Worm (Caenorhabditis elegans): Measurements from ENCODE around the gene F12A10.6.

Gene F12A10.6

DNA sequence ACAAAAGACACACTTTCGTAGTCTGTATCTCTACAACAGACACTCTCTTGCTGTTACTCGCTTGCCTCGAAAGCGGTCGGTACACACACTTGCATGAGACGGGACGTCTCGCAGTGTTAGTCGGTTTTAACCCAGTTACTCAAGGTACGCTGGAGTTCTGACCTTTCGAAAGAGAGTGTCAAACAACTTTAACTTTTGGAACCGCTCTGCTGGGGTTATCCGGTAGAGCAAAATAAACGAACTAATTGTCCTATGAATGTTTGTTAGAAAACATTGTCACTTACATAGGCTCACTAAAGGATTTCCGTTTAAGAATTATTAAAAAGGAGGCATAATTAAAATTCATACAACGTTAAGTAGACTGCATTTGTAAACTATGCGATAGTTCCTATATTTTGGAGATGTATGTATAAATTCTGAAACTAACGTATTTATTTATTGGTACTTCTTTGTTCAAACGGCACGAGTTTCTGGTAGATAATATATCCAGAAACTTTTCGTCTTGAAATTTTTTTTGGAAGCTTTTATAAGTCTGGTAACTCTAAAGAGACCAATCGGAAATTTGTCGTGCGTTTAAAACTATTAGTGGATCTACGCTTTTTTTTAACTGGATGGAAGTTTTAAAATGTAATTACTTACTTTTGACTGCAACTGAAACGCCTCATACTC, 49.3 kb upstream of the F12A10.6 start (continued):
- TF ChIP-seq F22D6.2 (tag; optimal IDR thresholded peaks at IDR 0.05) (peak; percentile 84), sea-2 (GFP tag; IDR thresholded peaks at IDR 0.05) (peak; percentile 77; the same call in 1 of the 2 replicates), Y53G8AR.9 (GFP tag; conservative IDR thresholded peaks at IDR 0.05) (peak; percentile 95), C17E4.6 (GFP tag; IDR thresholded peaks at IDR 0.05) (peak; percentile 85), bed-1 (GFP tag; IDR thresholded peaks at IDR 0.05) (0 out of 2 replicates have a peak, but pooled peaks have one; percentile 47), nfya-1 (tag; optimal IDR thresholded peaks at IDR 0.05; ENCODE audit: borderline replicate concordance, insufficient read depth) (no peak), B0336.3 (GFP tag; IDR thresholded peaks at IDR 0.05) (peak; percentile 98), F52B5.7 (tag; optimal IDR thresholded peaks at IDR 0.05) (peak; percentile 96), madf-3 (GFP tag; IDR thresholded peaks at IDR 0.05) (no peak; the same call in none of the 2 replicates), fkh-3 (tag; optimal IDR thresholded peaks at IDR 0.05) (peak; percentile 82), lir-1 (GFP tag; conservative IDR thresholded peaks at IDR 0.05) (peak; percentile 89), cebp-2 (GFP tag; IDR thresholded peaks at IDR 0.05) (peak; percentile 83; the same call in 1 of the 2 replicates), snpc-1.3 (tag; optimal IDR thresholded peaks at IDR 0.05; ENCODE audit: insufficient read depth) (peak; percentile 77), K12H6.12 (tag; optimal IDR thresholded peaks at IDR 0.05) (peak; percentile 98), ceh-91 (GFP tag; IDR thresholded peaks at IDR 0.05) (peak; percentile 48; the same call in 1 of the 2 replicates), F10E7.11 (tag; optimal IDR thresholded peaks at IDR 0.05) (peak; percentile 95), hmg-1.2 (GFP tag; IDR thresholded peaks at IDR 0.05) (peak; percentile 90), ztf-22 (GFP tag; optimal IDR thresholded peaks at IDR 0.05) (peak; percentile 86), ZK185.1 (tag; optimal IDR thresholded peaks at IDR 0.05; ENCODE audit: poor library complexity, severe bottlenecking) (peak; percentile 98), akir-1 (GFP tag; optimal IDR thresholded peaks at IDR 0.05) (peak; percentile 93), attf-6 (GFP tag; IDR thresholded peaks at IDR 0.05) (peak; percentile 100), Y56A3A.18 (GFP tag; IDR thresholded peaks at IDR 0.05) (peak; percentile 91), dpl-1 (GFP tag; optimal IDR thresholded peaks at IDR 0.05) (peak; percentile 53), egl-44 (GFP tag; IDR thresholded peaks at IDR 0.05) (peak; percentile 93), D2030.7 (GFP tag; IDR thresholded peaks at IDR 0.05) (peak; percentile 78), F57A8.1 (GFP tag; optimal IDR thresholded peaks at IDR 0.05) (peak; percentile 78), Y95B8A.8 (GFP tag; IDR thresholded peaks at IDR 0.05) (peak; percentile 95), F39B2.1 (GFP tag; IDR thresholded peaks at IDR 0.05) (peak; percentile 8; the same call in 1 of the 2 replicates), him-1 (tag; optimal IDR thresholded peaks at IDR 0.05) (peak; percentile 85), C06A6.2 (GFP tag; conservative IDR thresholded peaks at IDR 0.05) (peak; percentile 96), nhr-120 (GFP tag; IDR thresholded peaks at IDR 0.05) (0 out of 2 replicates have a peak, but pooled peaks have one; percentile 35), attf-3 (GFP tag; conservative IDR thresholded peaks at IDR 0.05) (peak; percentile 81), mes-4 (tag; optimal IDR thresholded peaks at IDR 0.05) (peak; percentile 55), nfyb-1 (GFP tag; IDR thresholded peaks at IDR 0.05) (peak; percentile 98), zim-3 (tag; optimal IDR thresholded peaks at IDR 0.05) (peak; percentile 91), ceh-58 (GFP tag; IDR thresholded peaks at IDR 0.05) (0 out of 2 replicates have a peak, but pooled peaks have one; percentile 12), sptf-2 (GFP tag; optimal IDR thresholded peaks at IDR 0.05) (peak; percentile 10), pha-4 (tag; optimal IDR thresholded peaks at IDR 0.05) (peak; percentile 95), rpc-1 (optimal IDR thresholded peaks at IDR 0.05) (peak; percentile 8), rpc-1 (tag; optimal IDR thresholded peaks at IDR 0.05) (peak; percentile 5), xnd-1 (tag; optimal IDR thresholded peaks at IDR 0.05) (peak; percentile 15), tbp1 (GFP tag; optimal IDR thresholded peaks at IDR 0.05) (peak; percentile 83), T26A5.8 (tag; optimal IDR thresholded peaks at IDR 0.05) (peak; percentile 40), dpff-1 (tag; optimal IDR thresholded peaks at IDR 0.05) (peak; percentile 97), madf-8 (GFP tag; conservative IDR thresholded peaks at IDR 0.05) (peak; percentile 49), ceh-27 (GFP tag; optimal IDR thresholded peaks at IDR 0.05) (peak; percentile 98), mxl-1 (tag; optimal IDR thresholded peaks at IDR 0.05) (peak; percentile 65), B0019.2 (GFP tag; conservative IDR thresholded peaks at IDR 0.05) (no peak)
